Fruit fly (Drosophila melanogaster) whole organism, embryonic: ENCODE measurements around the gene CG33941.

Source experiments
- CG10979 ChIP-seq: fragments of 200-800 bp; sonication (Bioruptor generic); optimal IDR thresholded peaks from 2 replicates; lab custom pipeline; 2018; ENCODE audit warnings: missing biosample characterization, mild to moderate bottlenecking, missing genetic modification characterization, moderate library complexity
- CG11695 ChIP-seq: fragments of 200-800 bp; sonication (Bioruptor generic); IDR thresholded peaks from 3 replicates; pipeline ENCODE4 v1.3.6; 2022; ENCODE audit warnings: missing biosample characterization, missing genetic modification characterization
- CG11723 ChIP-seq: fragments of 200-800 bp; sonication (Bioruptor generic); optimal IDR thresholded peaks from 2 replicates; lab custom pipeline; 2017; ENCODE audit warnings: missing biosample characterization, mild to moderate bottlenecking, missing genetic modification characterization
- CG12299 ChIP-seq: fragments of 200-800 bp; sonication (Bioruptor generic); optimal IDR thresholded peaks from 2 replicates; lab custom pipeline; 2018; ENCODE audit warnings: missing biosample characterization, mild to moderate bottlenecking, missing genetic modification characterization
- CG14965 ChIP-seq: fragments of 200-800 bp; sonication (Bioruptor generic); optimal IDR thresholded peaks from 2 replicates; lab custom pipeline; 2016; ENCODE audit warnings: missing biosample characterization, missing genetic modification characterization, borderline replicate concordance
- CG15601 ChIP-seq: fragments of 200-800 bp; sonication (Bioruptor generic); optimal IDR thresholded peaks from 3 replicates; lab custom pipeline; 2019; ENCODE audit warnings: missing biosample characterization, mild to moderate bottlenecking, missing genetic modification characterization, moderate library complexity
- CG1602 ChIP-seq: fragments of 200-800 bp; sonication (Bioruptor generic); optimal IDR thresholded peaks from 3 replicates; lab custom pipeline; 2016; ENCODE audit warnings: missing biosample characterization, missing genetic modification characterization
- CG17568 ChIP-seq: fragments of 200-800 bp; sonication (Bioruptor generic); optimal IDR thresholded peaks from 2 replicates; lab custom pipeline; 2018; ENCODE audit warnings: missing biosample characterization, mild to moderate bottlenecking, missing genetic modification characterization, moderate library complexity
- CG17802 ChIP-seq: fragments of 200-800 bp; sonication (Bioruptor generic); optimal IDR thresholded peaks from 2 replicates; lab custom pipeline; 2018; ENCODE audit warnings: missing biosample characterization, mild to moderate bottlenecking, missing genetic modification characterization, moderate library complexity
- CG18476 ChIP-seq: fragments of 200-800 bp; sonication (Bioruptor generic); optimal IDR thresholded peaks from 2 replicates; lab custom pipeline; 2016; ENCODE audit warnings: missing biosample characterization, mild to moderate bottlenecking, missing genetic modification characterization
- CG2116 ChIP-seq: fragments of 200-800 bp; sonication (Bioruptor generic); optimal IDR thresholded peaks from 3 replicates; lab custom pipeline; 2018; ENCODE audit warnings: missing biosample characterization, mild to moderate bottlenecking, missing genetic modification characterization
- CG2120 ChIP-seq: fragments of 200-800 bp; sonication (Bioruptor generic); optimal IDR thresholded peaks from 3 replicates; lab custom pipeline; 2016; ENCODE audit warnings: missing biosample characterization, missing genetic modification characterization
- CG2129 ChIP-seq: fragments of 200-800 bp; sonication (Bioruptor generic); IDR thresholded peaks from 2 replicates; pipeline ENCODE4 v1.3.6; 2022; ENCODE audit warnings: missing biosample characterization, missing genetic modification characterization; ENCODE audit not compliant: partially characterized antibody
- CG2199 ChIP-seq: fragments of 200-800 bp; sonication (Bioruptor generic); IDR thresholded peaks from 3 replicates; pipeline ENCODE4 v1.3.6; 2022; ENCODE audit warnings: missing biosample characterization, missing genetic modification characterization
- CG3995 ChIP-seq: fragments of 200-800 bp; sonication (Bioruptor generic); optimal IDR thresholded peaks from 3 replicates; lab custom pipeline; 2016; ENCODE audit warnings: missing biosample characterization, missing genetic modification characterization
- CG4328 ChIP-seq: fragments of 200-800 bp; sonication (Bioruptor generic); optimal IDR thresholded peaks from 3 replicates; lab custom pipeline; 2017; ENCODE audit warnings: missing biosample characterization, missing genetic modification reagents, missing genetic modification characterization
- CG5245 ChIP-seq: fragments of 200-800 bp; sonication (Bioruptor generic); optimal IDR thresholded peaks from 3 replicates; lab custom pipeline; 2016; ENCODE audit warnings: missing biosample characterization, missing genetic modification characterization
- CG6654 ChIP-seq: fragments of 200-800 bp; sonication (Bioruptor generic); optimal IDR thresholded peaks from 2 replicates; lab custom pipeline; 2017; ENCODE audit warnings: missing biosample characterization, mild to moderate bottlenecking, missing genetic modification characterization
- CG7928 ChIP-seq: fragments of 200-800 bp; sonication (Bioruptor generic); optimal IDR thresholded peaks from 2 replicates; lab custom pipeline; 2017; ENCODE audit warnings: missing biosample characterization, mild to moderate bottlenecking, missing genetic modification characterization
- CG8089 ChIP-seq: fragments of 200-800 bp; sonication (Bioruptor generic); optimal IDR thresholded peaks from 3 replicates; lab custom pipeline; 2016; ENCODE audit warnings: missing biosample characterization, missing genetic modification characterization
- CG8290 ChIP-seq, 3 experiments: fragments of 200-800 bp; sonication (Bioruptor generic); optimal IDR thresholded peaks; 2 replicates each; lab custom pipeline; 2016 to 2019; ENCODE audit warnings: missing biosample characterization in 3 of 3, missing genetic modification characterization in 3 of 3, mild to moderate bottlenecking in 2 of 3, moderate library complexity in 1 of 3
- CG8388 ChIP-seq: fragments of 200-800 bp; sonication (Bioruptor generic); optimal IDR thresholded peaks from 2 replicates; lab custom pipeline; 2019; ENCODE audit warnings: missing biosample characterization, mild to moderate bottlenecking, missing genetic modification characterization, moderate library complexity
- Fer3 ChIP-seq: fragments of 200-800 bp; sonication (Bioruptor generic); optimal IDR thresholded peaks from 2 replicates; lab custom pipeline; 2018; ENCODE audit warnings: missing biosample characterization, mild to moderate bottlenecking, missing genetic modification characterization, moderate library complexity
- Hey ChIP-seq: fragments of 200-800 bp; sonication (Bioruptor generic); optimal IDR thresholded peaks from 3 replicates; lab custom pipeline; 2018; ENCODE audit warnings: missing biosample characterization, mild to moderate bottlenecking, missing genetic modification characterization
- Hmx ChIP-seq: fragments of 200-800 bp; sonication (Bioruptor generic); optimal IDR thresholded peaks from 2 replicates; lab custom pipeline; 2016; ENCODE audit warnings: missing biosample characterization, missing genetic modification characterization
- Hr78 ChIP-seq, 2 experiments: fragments of 200-800 bp in 1 of 2; fragments of >200 bp in 1 of 2; sonication (Bioruptor generic) in 1 of 2; optimal IDR thresholded peaks; 2 replicates each; lab custom pipeline; 2017 to 2019; ENCODE audit warnings: missing biosample characterization in 2 of 2, missing genetic modification characterization in 2 of 2, mild to moderate bottlenecking in 1 of 2, moderate library complexity in 1 of 2
- Lhr ChIP-seq: fragments of 200-800 bp; sonication (Bioruptor generic); optimal IDR thresholded peaks from 3 replicates; lab custom pipeline; 2017; ENCODE audit warnings: mild to moderate bottlenecking, missing biosample characterization, missing genetic modification reagents, missing genetic modification characterization
- MESR4 ChIP-seq: fragments of 200-800 bp; sonication (Bioruptor generic); optimal IDR thresholded peaks from 2 replicates; lab custom pipeline; 2018; ENCODE audit warnings: missing biosample characterization, mild to moderate bottlenecking, missing genetic modification characterization, moderate library complexity
- Max ChIP-seq: fragments of 200-800 bp; sonication (Bioruptor generic); optimal IDR thresholded peaks from 2 replicates; lab custom pipeline; 2016; ENCODE audit warnings: missing biosample characterization, mild to moderate bottlenecking, missing genetic modification characterization
- Nf-YB ChIP-seq: fragments of 200-800 bp; sonication (Bioruptor generic); optimal IDR thresholded peaks from 3 replicates; lab custom pipeline; 2019; ENCODE audit warnings: missing biosample characterization, mild to moderate bottlenecking, missing genetic modification characterization, moderate library complexity
- PHDP ChIP-seq: fragments of 200-800 bp; sonication (Bioruptor generic); optimal IDR thresholded peaks from 3 replicates; lab custom pipeline; 2018; ENCODE audit warnings: missing biosample characterization, mild to moderate bottlenecking, missing genetic modification characterization, moderate library complexity
- Poxn ChIP-seq: fragments of 200-800 bp; sonication (Bioruptor generic); IDR thresholded peaks from 2 replicates; pipeline ENCODE4 v1.3.6; 2022; ENCODE audit warnings: missing biosample characterization, missing genetic modification characterization
- Scr ChIP-seq: fragments of 200-800 bp; sonication (Bioruptor generic); IDR thresholded peaks from 2 replicates; pipeline ENCODE4 v1.3.6; 2022; ENCODE audit warnings: missing biosample characterization, missing genetic modification characterization; ENCODE audit not compliant: partially characterized antibody
- Sry-δ ChIP-seq: fragments of 200-800 bp; sonication (Bioruptor generic); optimal IDR thresholded peaks from 2 replicates; lab custom pipeline; 2016; ENCODE audit warnings: missing biosample characterization, missing genetic modification characterization
- YL-1 ChIP-seq: fragments of 200-800 bp; sonication (Bioruptor generic); optimal IDR thresholded peaks from 3 replicates; lab custom pipeline; 2017; ENCODE audit warnings: missing biosample characterization, mild to moderate bottlenecking, missing genetic modification characterization
- ab ChIP-seq: fragments of 200-800 bp; sonication (Bioruptor generic); optimal IDR thresholded peaks from 2 replicates; lab custom pipeline; 2016; ENCODE audit warnings: missing biosample characterization, missing genetic modification characterization
- ato ChIP-seq: fragments of 200-800 bp; sonication (Bioruptor generic); IDR thresholded peaks from 2 replicates; pipeline ENCODE4 v1.3.6; 2022; ENCODE audit warnings: missing biosample characterization, missing genetic modification characterization; ENCODE audit not compliant: partially characterized antibody
- cas ChIP-seq: fragments of 200-800 bp; sonication (Bioruptor generic); IDR thresholded peaks from 2 replicates; pipeline ENCODE4 v1.3.6; 2022; ENCODE audit warnings: missing biosample characterization, missing genetic modification characterization
- dimm ChIP-seq: fragments of 200-800 bp; sonication (Bioruptor generic); IDR thresholded peaks from 2 replicates; pipeline ENCODE4 v1.3.6; 2022; ENCODE audit warnings: missing biosample characterization, missing genetic modification characterization
- fd96Cb ChIP-seq: fragments of 200-800 bp; sonication (Bioruptor generic); optimal IDR thresholded peaks from 2 replicates; lab custom pipeline; 2018; ENCODE audit warnings: missing biosample characterization, mild to moderate bottlenecking, missing genetic modification characterization, moderate library complexity
- h ChIP-seq: fragments of >200 bp; optimal IDR thresholded peaks from 2 replicates; lab custom pipeline; 2017
- ham ChIP-seq: fragments of 200-800 bp; sonication (Bioruptor generic); IDR thresholded peaks from 2 replicates; pipeline ENCODE4 v1.3.6; 2022; ENCODE audit warnings: missing biosample characterization, missing genetic modification characterization
- nom ChIP-seq: fragments of 200-800 bp; sonication (Bioruptor generic); optimal IDR thresholded peaks from 2 replicates; lab custom pipeline; 2017; ENCODE audit warnings: missing biosample characterization, missing genetic modification characterization, mild to moderate bottlenecking, moderate library complexity, missing genetic modification reagents
- pb ChIP-seq: fragments of 200-800 bp; sonication (Bioruptor generic); optimal IDR thresholded peaks from 3 replicates; lab custom pipeline; 2016; ENCODE audit warnings: missing biosample characterization, missing genetic modification characterization
- pzg ChIP-seq: fragments of 200-800 bp; sonication (Bioruptor generic); optimal IDR thresholded peaks from 3 replicates; lab custom pipeline; 2018; ENCODE audit warnings: missing biosample characterization, mild to moderate bottlenecking, missing genetic modification characterization, moderate library complexity
- row ChIP-seq: fragments of 200-800 bp; sonication (Bioruptor generic); IDR thresholded peaks from 3 replicates; pipeline ENCODE4 v1.3.6; 2022; ENCODE audit warnings: missing biosample characterization, missing genetic modification characterization
- sens ChIP-seq: fragments of 200-800 bp; sonication (Bioruptor generic); peaks from one replicate; lab custom pipeline; 2016; ENCODE audit warnings: missing biosample characterization, missing genetic modification characterization
- sr ChIP-seq: fragments of 200-800 bp; sonication (Bioruptor generic); IDR thresholded peaks from 3 replicates; pipeline ENCODE4 v1.3.6; 2022; ENCODE audit warnings: missing biosample characterization, missing genetic modification characterization
- stc ChIP-seq: fragments of 200-800 bp; sonication (Bioruptor generic); IDR thresholded peaks from 2 replicates; pipeline ENCODE4 v1.3.6; 2022; ENCODE audit warnings: missing biosample characterization, missing genetic modification characterization
- wek ChIP-seq: fragments of 200-800 bp; sonication (Bioruptor generic); optimal IDR thresholded peaks from 3 replicates; lab custom pipeline; 2018; ENCODE audit warnings: missing biosample characterization, mild to moderate bottlenecking, missing genetic modification characterization, moderate library complexity

The CG33941 gene

DNA sequence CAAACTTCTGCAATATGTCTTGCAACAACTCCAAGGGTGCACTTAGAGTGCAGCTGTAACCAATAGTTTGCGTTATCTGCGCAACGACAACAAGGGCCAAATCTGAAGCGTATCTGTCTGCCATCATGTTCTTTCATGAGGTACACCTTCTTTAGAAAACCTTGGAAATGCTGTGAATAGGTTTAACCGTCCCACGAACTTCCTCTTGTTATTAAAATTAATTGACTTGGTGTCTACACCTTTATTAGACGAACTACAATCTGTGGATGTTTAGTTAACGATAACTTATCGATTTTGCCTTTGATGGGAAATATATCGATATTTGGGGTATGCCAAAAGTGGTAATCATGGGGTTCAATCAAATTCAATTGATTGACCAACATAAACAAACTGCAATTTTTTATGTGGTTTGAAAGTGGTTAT lies 743 bp upstream of the CG33941 start, which contains the start of gene Taf3:
Taf3 (minus strand) TSS at position 286 of the 423 bp plus-strand sequence.
- TF ChIP-seq Max: no peak
- no peak for TF ChIP-seq CG8388 (GFP tag; lab: Kevin White, UChicago)
- TF ChIP-seq CG4328 (GFP tag; lab: Kevin White, UChicago): no peak
- TF ChIP-seq Poxn (GFP tag; lab: Robert Waterston, UW): no peak
- peak; percentile 22 for TF ChIP-seq nom (GFP tag; lab: Kevin White, UChicago)
- TF ChIP-seq CG6654 (GFP tag; lab: Kevin White, UChicago): no peak
- no peak for TF ChIP-seq Hr78 (GFP tag; optimal IDR thresholded peaks at IDR 0.05; lab: Kevin White, UChicago)
- TF ChIP-seq CG12299 (tag; lab: Kevin White, UChicago): peak; percentile 34
- no peak for TF ChIP-seq CG11695
- TF ChIP-seq fd96Cb (tag; lab: Kevin White, UChicago): no peak
- TF ChIP-seq CG15601 (tag; lab: Kevin White, UChicago): peak; percentile 80
- TF ChIP-seq Hmx (GFP tag; lab: Kevin White, UChicago): no peak
- TF ChIP-seq pb (GFP tag; lab: Kevin White, UChicago): no peak
- TF ChIP-seq CG14965 (GFP tag; lab: Kevin White, UChicago): no peak
- peak; percentile 3 for TF ChIP-seq CG17568
- TF ChIP-seq sr (GFP tag; lab: Robert Waterston, UW): no peak
- no peak for TF ChIP-seq CG8290 (GFP tag; optimal IDR thresholded peaks at IDR 0.05; lab: Kevin White, UChicago)
- TF ChIP-seq CG8290 (tag; optimal IDR thresholded peaks at IDR 0.05; lab: Kevin White, UChicago): peak; percentile 21 to 53
- no peak for TF ChIP-seq CG5245 (GFP tag; lab: Kevin White, UChicago)
- peak; percentile 11 for TF ChIP-seq CG2116 (GFP tag; lab: Kevin White, UChicago)
- no peak for TF ChIP-seq CG7928 (GFP tag; lab: Kevin White, UChicago)
- TF ChIP-seq PHDP: no peak
- peak; percentile 16 for TF ChIP-seq CG3995 (GFP tag; lab: Kevin White, UChicago)
- 0 out of 3 replicates have a peak, but pooled peaks have one; percentile 40 for TF ChIP-seq CG2199 (GFP tag; lab: Robert Waterston, UW)
- TF ChIP-seq stc (GFP tag; lab: Robert Waterston, UW): no peak
- TF ChIP-seq Scr (GFP tag; lab: Robert Waterston, UW): peak; percentile 65
- TF ChIP-seq CG10979 (tag; lab: Kevin White, UChicago): peak; percentile 12
- no peak for TF ChIP-seq Nf-YB (GFP tag; lab: Kevin White, UChicago)
- no peak for TF ChIP-seq ham (GFP tag; lab: Robert Waterston, UW)
- peak; percentile 16 for TF ChIP-seq CG2120
- TF ChIP-seq h: no peak
- TF ChIP-seq CG8089 (GFP tag; lab: Kevin White, UChicago): peak; percentile 38
- TF ChIP-seq CG1602 (GFP tag; lab: Kevin White, UChicago): no peak
- no peak for TF ChIP-seq dimm (GFP tag; lab: Robert Waterston, UW)
- peak; percentile 36 for TF ChIP-seq sens (GFP tag; lab: Kevin White, UChicago)
- no peak for TF ChIP-seq CG18476 (GFP tag; lab: Kevin White, UChicago)
- TF ChIP-seq YL-1 (GFP tag; lab: Kevin White, UChicago): peak; percentile 36
- no peak for TF ChIP-seq Hey (tag; lab: Kevin White, UChicago)
- peak; percentile 54 for TF ChIP-seq row
- TF ChIP-seq CG2129: no peak
- peak; percentile 41 for TF ChIP-seq CG11723 (GFP tag; lab: Kevin White, UChicago)
- peak; percentile 89 for TF ChIP-seq CG17802 (tag; lab: Kevin White, UChicago)
- no peak for TF ChIP-seq Lhr (GFP tag; lab: Kevin White, UChicago)
- TF ChIP-seq ab (GFP tag; lab: Kevin White, UChicago): no peak
- peak; percentile 49 for TF ChIP-seq pzg (GFP tag; lab: Kevin White, UChicago)
- peak; percentile 91 for TF ChIP-seq wek
- TF ChIP-seq ato: no peak
- no peak for TF ChIP-seq Fer3
- TF ChIP-seq Sry-δ (GFP tag; lab: Kevin White, UChicago): peak; percentile 74
- peak; percentile 99 for TF ChIP-seq MESR4 (GFP tag; lab: Kevin White, UChicago)
- TF ChIP-seq cas (GFP tag; lab: Robert Waterston, UW): no peak
